Worm (Caenorhabditis elegans) whole organism, late embryonic: ENCODE data around the gene lir-2.

ENCODE experiments used
- F13H6.1 ChIP-seq: sonication (generic microtip); optimal IDR thresholded peaks from 2 replicates; lab custom pipeline; 2016; ENCODE audit warnings: missing genetic modification characterization, missing compliant biosample characterization
- K09A11.1 ChIP-seq: sonication (generic microtip); optimal IDR thresholded peaks from 2 replicates; lab custom pipeline; 2017; ENCODE audit warnings: antibody characterized with exemption, mild to moderate bottlenecking, missing genetic modification characterization, missing compliant biosample characterization; ENCODE audit not compliant: insufficient read depth
- T23F11.4 ChIP-seq: fragments of 200-800 bp; sonication (Bioruptor generic); optimal IDR thresholded peaks from 2 replicates; lab custom pipeline; 2018; ENCODE audit warnings: mild to moderate bottlenecking, missing genetic modification characterization, missing compliant biosample characterization
- ceh-18 ChIP-seq: sonication (generic microtip); optimal IDR thresholded peaks from 2 replicates; lab custom pipeline; 2016; ENCODE audit warnings: missing genetic modification characterization, missing compliant biosample characterization
- ceh-19 ChIP-seq: fragments of 200-800 bp; sonication (Bioruptor generic); optimal IDR thresholded peaks from 2 replicates; lab custom pipeline; 2018; ENCODE audit warnings: mild to moderate bottlenecking, missing genetic modification characterization, missing compliant biosample characterization
- ceh-24 ChIP-seq: sonication (generic microtip); optimal IDR thresholded peaks from 2 replicates; lab custom pipeline; 2016; ENCODE audit warnings: mild to moderate bottlenecking, missing genetic modification characterization, missing compliant biosample characterization
- ceh-30 ChIP-seq: fragments of 150-350 bp; optimal IDR thresholded peaks from 2 replicates; lab custom pipeline; 2014; ENCODE audit warnings: missing biosample characterization, missing genetic modification characterization
- ceh-31 ChIP-seq: sonication (generic microtip); optimal IDR thresholded peaks from 2 replicates; lab custom pipeline; 2016; ENCODE audit warnings: missing genetic modification characterization, missing compliant biosample characterization
- ceh-34 ChIP-seq: sonication (generic microtip); optimal IDR thresholded peaks from 2 replicates; lab custom pipeline; 2016; ENCODE audit warnings: mild to moderate bottlenecking, missing genetic modification characterization, missing compliant biosample characterization
- ceh-45 ChIP-seq: fragments of 200-800 bp; sonication (Bioruptor generic); IDR thresholded peaks from 2 replicates; pipeline ENCODE4 v1.3.6; 2022; ENCODE audit warnings: missing genetic modification reagents, missing genetic modification characterization, missing compliant biosample characterization
- ceh-9 ChIP-seq: sonication (generic microtip); optimal IDR thresholded peaks from 2 replicates; lab custom pipeline; 2016; ENCODE audit warnings: mild to moderate bottlenecking, missing genetic modification characterization, inconsistent platforms, missing compliant biosample characterization
- dmd-4 ChIP-seq: sonication (generic microtip); optimal IDR thresholded peaks from 2 replicates; lab custom pipeline; 2016; ENCODE audit warnings: borderline replicate concordance, missing genetic modification characterization, missing compliant biosample characterization
- elt-2 ChIP-seq: sonication (generic microtip); optimal IDR thresholded peaks from 2 replicates; lab custom pipeline; 2016; ENCODE audit warnings: missing genetic modification reagents, missing genetic modification characterization, missing compliant biosample characterization
- elt-4 ChIP-seq: sonication (generic microtip); optimal IDR thresholded peaks from 2 replicates; lab custom pipeline; 2016; ENCODE audit warnings: missing genetic modification characterization, missing compliant biosample characterization
- ets-4 ChIP-seq: sonication (generic microtip); optimal IDR thresholded peaks from 2 replicates; lab custom pipeline; 2016; ENCODE audit warnings: missing genetic modification characterization, missing compliant biosample characterization
- eyg-1 ChIP-seq: sonication (generic microtip); optimal IDR thresholded peaks from 2 replicates; lab custom pipeline; 2016; ENCODE audit warnings: missing genotype, missing genetic modification characterization, missing compliant biosample characterization
- fax-1 ChIP-seq: sonication (generic microtip); optimal IDR thresholded peaks from 2 replicates; lab custom pipeline; 2016; ENCODE audit warnings: missing genotype, missing genetic modification characterization, missing compliant biosample characterization
- fkh-10 ChIP-seq: fragments of 150-350 bp; optimal IDR thresholded peaks from 2 replicates; lab custom pipeline; 2014; ENCODE audit warnings: missing biosample characterization, missing genetic modification reagents, missing genetic modification characterization
- fkh-6 ChIP-seq: sonication (generic microtip); optimal IDR thresholded peaks from 2 replicates; lab custom pipeline; 2016; ENCODE audit warnings: missing genetic modification characterization, missing compliant biosample characterization
- gmeb-2 ChIP-seq: sonication (generic microtip); optimal IDR thresholded peaks from 2 replicates; lab custom pipeline; 2016; ENCODE audit warnings: missing genetic modification characterization, inconsistent platforms, missing compliant biosample characterization
- hlh-6 ChIP-seq: sonication (generic microtip); optimal IDR thresholded peaks from 2 replicates; lab custom pipeline; 2016; ENCODE audit warnings: missing genotype, missing genetic modification characterization, missing compliant biosample characterization
- hlh-8 ChIP-seq: sonication (generic microtip); optimal IDR thresholded peaks from 2 replicates; lab custom pipeline; 2016; ENCODE audit warnings: missing genotype, missing genetic modification characterization, missing compliant biosample characterization
- madf-2 ChIP-seq: sonication (generic microtip); optimal IDR thresholded peaks from 2 replicates; lab custom pipeline; 2017; ENCODE audit warnings: missing genetic modification characterization, missing compliant biosample characterization
- mec-3 ChIP-seq: sonication (generic microtip); optimal IDR thresholded peaks from 2 replicates; lab custom pipeline; 2016; ENCODE audit warnings: borderline replicate concordance, missing genetic modification characterization, missing compliant biosample characterization
- odd-2 ChIP-seq: sonication (generic microtip); optimal IDR thresholded peaks from 2 replicates; lab custom pipeline; 2017; ENCODE audit warnings: antibody characterized with exemption, mild to moderate bottlenecking, missing genetic modification characterization, missing compliant biosample characterization
- pat-9 ChIP-seq: fragments of 200-800 bp; sonication (Bioruptor generic); optimal IDR thresholded peaks from 2 replicates; lab custom pipeline; 2018; ENCODE audit warnings: mild to moderate bottlenecking, missing genetic modification characterization, moderate library complexity, missing compliant biosample characterization
- pha-2 ChIP-seq: sonication (generic microtip); optimal IDR thresholded peaks from 2 replicates; lab custom pipeline; 2017; ENCODE audit warnings: mild to moderate bottlenecking, missing genetic modification characterization, missing compliant biosample characterization
- pha-4 ChIP-seq: fragments of 150-350 bp; optimal IDR thresholded peaks from 2 replicates; lab custom pipeline; 2018; ENCODE audit warnings: missing biosample characterization, missing genetic modification reagents, missing genetic modification characterization
- pqm-1 ChIP-seq: sonication (generic microtip); optimal IDR thresholded peaks from 2 replicates; lab custom pipeline; 2016; ENCODE audit warnings: missing genetic modification characterization, missing compliant biosample characterization
- pros-1 ChIP-seq: fragments of 150-350 bp; optimal IDR thresholded peaks from 2 replicates; lab custom pipeline; 2014; ENCODE audit warnings: missing biosample characterization, missing genetic modification reagents, missing genetic modification characterization
- rnt-1 ChIP-seq: sonication (generic microtip); optimal IDR thresholded peaks from 2 replicates; lab custom pipeline; 2016; ENCODE audit warnings: missing genetic modification characterization, missing compliant biosample characterization
- sdc-2 ChIP-seq: sonication (generic microtip); optimal IDR thresholded peaks from 2 replicates; lab custom pipeline; 2016; ENCODE audit warnings: missing genotype, missing genetic modification characterization, missing compliant biosample characterization
- ttx-3 ChIP-seq: sonication (generic microtip); optimal IDR thresholded peaks from 2 replicates; lab custom pipeline; 2016; ENCODE audit warnings: missing genetic modification reagents, missing genetic modification characterization, missing compliant biosample characterization
- unc-3 ChIP-seq, 2 experiments: fragments of 200-800 bp in 1 of 2; sonication (Bioruptor generic) in 1 of 2; sonication (generic microtip) in 1 of 2; conservative IDR thresholded peaks in 1 of 2; optimal IDR thresholded peaks in 1 of 2; 2 replicates each; pipeline versions ENCODE4 v1.3.6 to Lab custom; 2016 to 2022; ENCODE audit warnings: missing compliant biosample characterization in 2 of 2, missing genetic modification characterization in 2 of 2, missing genetic modification reagents in 1 of 2
- unc-55 ChIP-seq: sonication (generic microtip); optimal IDR thresholded peaks from 2 replicates; lab custom pipeline; 2017; ENCODE audit warnings: missing biosample characterization, missing genetic modification reagents, missing genetic modification characterization
- zip-5 ChIP-seq: sonication (generic microtip); optimal IDR thresholded peaks from 2 replicates; lab custom pipeline; 2016; ENCODE audit warnings: missing genetic modification characterization, missing compliant biosample characterization

Gene lir-2

ce11 chrII:7690384-7690783 is 23.3 kb downstream of the lir-2 start, which contains the start of gene pid-1:
Gene pid-1, minus strand, starts transcription at chrII:7690556.
- TF ChIP-seq fkh-10 (GFP tag; lab: Kevin White, UChicago): no peak

- TF ChIP-seq mec-3 (no peak), elt-2 (tag; lab: Kevin White, UChicago) (peak; percentile 64)
- TF ChIP-seq, all 69 proteins: peak for 1
These were observed 26.9 kb downstream of the lir-2 start, which contains the start of gene nhx-2 for ce11 chrII:7693929-7694328. Gene nhx-2, minus strand, starts transcription at chrII:7693957.

- TF ChIP-seq hlh-8: no peak
- peak; percentile 1 for TF ChIP-seq elt-2 (tag; lab: Kevin White, UChicago)
- TF ChIP-seq, all 69 proteins: peak for 1
These were observed 27.7 kb downstream of the lir-2 start for ce11 chrII:7694745-7695144.

- TF ChIP-seq ceh-18: no peak
- peak; percentile 70 for TF ChIP-seq elt-2 (tag; lab: Kevin White, UChicago)
These were observed 28.6 kb downstream of the lir-2 start for ce11 chrII:7695636-7696035.

ce11 chrII:7697156-7697555 is 30.1 kb downstream of the lir-2 start:
- no peak for TF ChIP-seq elt-4 (tag; lab: Kevin White, UChicago)
- TF ChIP-seq ceh-45 (GFP tag; lab: Robert Waterston, UW): no peak
- no peak for TF ChIP-seq T23F11.4 (GFP tag; lab: Kevin White, UChicago)
- no peak for TF ChIP-seq ttx-3
- TF ChIP-seq madf-2 (tag; lab: Kevin White, UChicago): no peak
- no peak for TF ChIP-seq ceh-30 (tag; lab: Kevin White, UChicago)
- TF ChIP-seq dmd-4 (tag; lab: Kevin White, UChicago): no peak
- TF ChIP-seq rnt-1: no peak
- TF ChIP-seq ceh-9: no peak
- TF ChIP-seq fkh-10 (GFP tag; lab: Kevin White, UChicago): no peak
- TF ChIP-seq unc-55 (GFP tag; lab: Kevin White, UChicago): no peak
- TF ChIP-seq gmeb-2 (tag; lab: Kevin White, UChicago): no peak
- TF ChIP-seq fkh-6: no peak
- TF ChIP-seq pqm-1 (tag; lab: Kevin White, UChicago): no peak
- TF ChIP-seq fax-1 (tag; lab: Kevin White, UChicago): no peak
- TF ChIP-seq ceh-18: no peak
- no peak for TF ChIP-seq zip-5
- TF ChIP-seq hlh-8: no peak

- no peak for TF ChIP-seq sdc-2 (tag; lab: Kevin White, UChicago)
These were observed 31.3 kb downstream of the lir-2 start, which contains the start of gene B0495.5 for ce11 chrII:7698406-7698805. Gene B0495.5, minus strand, starts transcription at chrII:7698506.

ce11 chrII:7699009-7699408 is 31.9 kb downstream of the lir-2 start, which contains the start of the genes moa-2 and cdk-11.1:
Gene moa-2, minus strand, starts transcription at chrII:7699033.
Gene cdk-11.1, plus strand, starts transcription at chrII:7699235.
- TF ChIP-seq odd-2 (tag; lab: Kevin White, UChicago) (no peak), ceh-31 (tag; lab: Kevin White, UChicago) (no peak), pat-9 (no peak), ceh-18 (no peak), ttx-3 (no peak), elt-2 (tag; lab: Kevin White, UChicago) (no peak), hlh-6 (tag; lab: Kevin White, UChicago) (no peak), eyg-1 (tag; lab: Kevin White, UChicago) (no peak), ceh-24 (tag; lab: Kevin White, UChicago) (no peak), K09A11.1 (tag; lab: Kevin White, UChicago) (no peak), ceh-34 (tag; lab: Kevin White, UChicago) (no peak), pros-1 (tag; lab: Kevin White, UChicago) (no peak), F13H6.1 (tag; lab: Kevin White, UChicago) (no peak), pha-4 (tag; lab: Kevin White, UChicago) (no peak), pha-2 (no peak), madf-2 (tag; lab: Kevin White, UChicago) (no peak), unc-3 (GFP tag; conservative IDR thresholded peaks at IDR 0.05; lab: Robert Waterston, UW) (no peak), unc-3 (tag; optimal IDR thresholded peaks at IDR 0.05; lab: Kevin White, UChicago) (no peak), sdc-2 (tag; lab: Kevin White, UChicago) (no peak), ets-4 (tag; lab: Kevin White, UChicago) (no peak), ceh-19 (GFP tag; lab: Kevin White, UChicago) (no peak)
- TF ChIP-seq, all 69 proteins: peak for 0
